Worm (Caenorhabditis elegans) whole organism, L1 larva: Measurements from ENCODE around the gene F58H1.5.

ENCODE experiments used
- C16A3.4 ChIP-seq: fragments of 150-350 bp; optimal IDR thresholded peaks from 2 replicates; lab custom pipeline; 2014; ENCODE audit warnings: missing biosample characterization, missing genetic modification characterization
- C34B4.2 ChIP-seq: sonication (generic microtip); optimal IDR thresholded peaks from 2 replicates; lab custom pipeline; 2017; ENCODE audit warnings: mild to moderate bottlenecking, missing genetic modification characterization, missing compliant biosample characterization
- Y116A8C.19 ChIP-seq: sonication (generic microtip); optimal IDR thresholded peaks from 2 replicates; lab custom pipeline; 2016; ENCODE audit warnings: missing compliant biosample characterization, missing genetic modification characterization, borderline replicate concordance
- aha-1 ChIP-seq: fragments of 150-350 bp; optimal IDR thresholded peaks from 2 replicates; lab custom pipeline; 2014; ENCODE audit warnings: missing biosample characterization, missing genetic modification characterization
- ama-1 ChIP-seq: fragments of 150-350 bp; optimal IDR thresholded peaks from 2 replicates; lab custom pipeline; 2014
- ceh-63 ChIP-seq: fragments of 200-800 bp; sonication (Bioruptor generic); optimal IDR thresholded peaks from 2 replicates; lab custom pipeline; 2018; ENCODE audit warnings: mild to moderate bottlenecking, missing genetic modification characterization, missing compliant biosample characterization
- dpl-1 ChIP-seq, 3 experiments: fragments of 150-350 bp in 2 of 3; sonication (generic microtip) in 1 of 3; optimal IDR thresholded peaks; 2 replicates each; lab custom pipeline; 2014 to 2017; ENCODE audit warnings: missing biosample characterization in 3 of 3, missing genetic modification characterization in 3 of 3, missing genetic modification reagents in 3 of 3
- efl-1 ChIP-seq, 4 experiments: fragments of 150-350 bp; optimal IDR thresholded peaks in 3 of 4; peaks in 1 of 4; 1 replicate in 1 of 4; 2 replicates in 3 of 4; lab custom pipeline; 2014; ENCODE audit warnings: missing biosample characterization in 2 of 4, missing genetic modification characterization in 2 of 4, missing genetic modification reagents in 2 of 4
- efl-3 ChIP-seq: fragments of 200-800 bp; sonication (Bioruptor generic); optimal IDR thresholded peaks from 2 replicates; lab custom pipeline; 2018; ENCODE audit warnings: mild to moderate bottlenecking, missing genetic modification characterization, missing compliant biosample characterization
- egl-13 ChIP-seq: sonication (generic microtip); optimal IDR thresholded peaks from 2 replicates; lab custom pipeline; 2016; ENCODE audit warnings: missing genotype, missing genetic modification reagents, missing genetic modification characterization, missing compliant biosample characterization
- egl-27 ChIP-seq, 2 experiments: fragments of 150-350 bp in 1 of 2; sonication (generic microtip); optimal IDR thresholded peaks; 3 replicates each; lab custom pipeline; 2017 to 2018; ENCODE audit warnings: missing biosample characterization in 2 of 2, missing genetic modification characterization in 2 of 2, missing genetic modification reagents in 2 of 2
- elt-2 ChIP-seq: sonication (generic microtip); optimal IDR thresholded peaks from 2 replicates; lab custom pipeline; 2016; ENCODE audit warnings: missing genetic modification characterization, mild to moderate bottlenecking, inconsistent platforms, missing compliant biosample characterization, missing genetic modification reagents
- elt-3 ChIP-seq, 6 experiments: fragments of 150-350 bp in 1 of 6; sonication (generic microtip); optimal IDR thresholded peaks; 2 replicates each; lab custom pipeline; 2017 to 2018; ENCODE audit warnings: missing biosample characterization in 6 of 6, missing genetic modification characterization in 6 of 6, inconsistent platforms in 1 of 6
- fkh-10 ChIP-seq: sonication (generic microtip); optimal IDR thresholded peaks from 2 replicates; lab custom pipeline; 2017; ENCODE audit warnings: missing biosample characterization, missing genetic modification reagents, missing genetic modification characterization
- fos-1 ChIP-seq: fragments of 150-350 bp; optimal IDR thresholded peaks from 2 replicates; lab custom pipeline; 2014; ENCODE audit warnings: missing biosample characterization, missing genetic modification characterization
- grh-1 ChIP-seq: fragments of 200-800 bp; sonication (Bioruptor generic); IDR thresholded peaks from 2 replicates; pipeline ENCODE4 v1.3.6; 2022; ENCODE audit warnings: missing genetic modification reagents, missing genetic modification characterization, missing compliant biosample characterization
- hlh-17 ChIP-seq: fragments of 200-800 bp; sonication (Bioruptor generic); optimal IDR thresholded peaks from 2 replicates; lab custom pipeline; 2018; ENCODE audit warnings: missing genetic modification characterization, mild to moderate bottlenecking, missing compliant biosample characterization, moderate library complexity, borderline replicate concordance
- hlh-4 ChIP-seq: sonication (generic microtip); optimal IDR thresholded peaks from 2 replicates; lab custom pipeline; 2016; ENCODE audit warnings: mild to moderate bottlenecking, missing genetic modification characterization, missing compliant biosample characterization
- irx-1 ChIP-seq: sonication (generic microtip); optimal IDR thresholded peaks from 2 replicates; lab custom pipeline; 2016; ENCODE audit warnings: missing genetic modification characterization, missing compliant biosample characterization
- lin-14 ChIP-seq: fragments of 200-800 bp; sonication (Bioruptor generic); optimal IDR thresholded peaks from 2 replicates; lab custom pipeline; 2018; ENCODE audit warnings: mild to moderate bottlenecking, missing genetic modification characterization, moderate library complexity, missing compliant biosample characterization
- lin-35 ChIP-seq, 2 experiments: fragments of 150-350 bp; optimal IDR thresholded peaks; 2 replicates each; lab custom pipeline; 2014; ENCODE audit warnings: missing biosample characterization in 2 of 2, missing genetic modification characterization in 2 of 2, missing genetic modification reagents in 2 of 2
- lsy-2 ChIP-seq, 2 experiments: fragments of 150-350 bp; optimal IDR thresholded peaks; 2 replicates each; lab custom pipeline; 2014; ENCODE audit warnings: missing biosample characterization in 2 of 2, missing genetic modification characterization in 2 of 2
- mab-9 ChIP-seq: fragments of 200-800 bp; sonication (Bioruptor generic); IDR thresholded peaks from 2 replicates; pipeline ENCODE4 v1.3.6; 2022; ENCODE audit warnings: missing genetic modification reagents, missing genetic modification characterization, missing compliant biosample characterization
- mdl-1 ChIP-seq, 2 experiments: fragments of 150-350 bp; optimal IDR thresholded peaks; 2 replicates each; lab custom pipeline; 2014 to 2017; ENCODE audit warnings: missing biosample characterization in 2 of 2, missing genetic modification characterization in 2 of 2, inconsistent platforms in 1 of 2
- mef-2 ChIP-seq: fragments of 150-350 bp; optimal IDR thresholded peaks from 2 replicates; lab custom pipeline; 2014; ENCODE audit warnings: missing biosample characterization, missing genetic modification characterization
- mep-1 ChIP-seq: fragments of 150-350 bp; optimal IDR thresholded peaks from 2 replicates; lab custom pipeline; 2014; ENCODE audit warnings: missing biosample characterization, missing genetic modification characterization
- nhr-11 ChIP-seq: fragments of 150-350 bp; optimal IDR thresholded peaks from 2 replicates; lab custom pipeline; 2014; ENCODE audit warnings: missing biosample characterization, missing genetic modification characterization
- nhr-71 ChIP-seq: sonication (generic microtip); optimal IDR thresholded peaks from 2 replicates; lab custom pipeline; 2016; ENCODE audit warnings: mild to moderate bottlenecking, missing genetic modification characterization, moderate library complexity, missing compliant biosample characterization
- nhr-76 ChIP-seq: sonication (generic microtip); optimal IDR thresholded peaks from 2 replicates; lab custom pipeline; 2017; ENCODE audit warnings: missing biosample characterization, missing genetic modification characterization
- nhr-77 ChIP-seq: fragments of 150-350 bp; optimal IDR thresholded peaks from 2 replicates; lab custom pipeline; 2014; ENCODE audit warnings: missing biosample characterization, missing genetic modification characterization
- nhr-85 ChIP-seq: sonication (generic microtip); peaks from one replicate; lab custom pipeline; 2016; ENCODE audit warnings: missing genetic modification characterization, inconsistent platforms, missing compliant biosample characterization
- nhr-90 ChIP-seq: sonication (generic microtip); optimal IDR thresholded peaks from 2 replicates; lab custom pipeline; 2016; ENCODE audit warnings: mild to moderate bottlenecking, missing genetic modification characterization, missing compliant biosample characterization; ENCODE audit not compliant: poor library complexity
- pqm-1 ChIP-seq: sonication (generic microtip); optimal IDR thresholded peaks from 3 replicates; lab custom pipeline; 2017; ENCODE audit warnings: missing biosample characterization, missing genetic modification characterization
- rnt-1 ChIP-seq: sonication (generic microtip); optimal IDR thresholded peaks from 2 replicates; lab custom pipeline; 2016; ENCODE audit warnings: mild to moderate bottlenecking, missing genetic modification characterization, moderate library complexity, missing compliant biosample characterization
- skn-1 ChIP-seq: fragments of 150-350 bp; optimal IDR thresholded peaks from 2 replicates; lab custom pipeline; 2014; ENCODE audit warnings: missing biosample characterization, missing genetic modification characterization
- sox-4 ChIP-seq: sonication (generic microtip); optimal IDR thresholded peaks from 2 replicates; lab custom pipeline; 2016; ENCODE audit warnings: missing genetic modification characterization, missing compliant biosample characterization
- sup-37 ChIP-seq: fragments of 200-800 bp; sonication (Bioruptor generic); optimal IDR thresholded peaks from 2 replicates; lab custom pipeline; 2018; ENCODE audit warnings: mild to moderate bottlenecking, missing genetic modification characterization, missing compliant biosample characterization
- swsn-7 ChIP-seq: sonication (generic microtip); optimal IDR thresholded peaks from 2 replicates; lab custom pipeline; 2016; ENCODE audit warnings: missing genetic modification characterization, missing compliant biosample characterization
- tlp-1 ChIP-seq: fragments of 150-350 bp; optimal IDR thresholded peaks from 2 replicates; lab custom pipeline; 2014; ENCODE audit warnings: missing biosample characterization, missing genetic modification characterization
- unc-30 ChIP-seq: sonication (generic microtip); optimal IDR thresholded peaks from 2 replicates; lab custom pipeline; 2017; ENCODE audit warnings: missing biosample characterization, missing genetic modification characterization
- unc-86 ChIP-seq: sonication (generic microtip); optimal IDR thresholded peaks from 2 replicates; lab custom pipeline; 2016; ENCODE audit warnings: missing genetic modification characterization, missing compliant biosample characterization
- vab-15 ChIP-seq: sonication (generic microtip); optimal IDR thresholded peaks from 2 replicates; lab custom pipeline; 2017; ENCODE audit warnings: missing genotype, mild to moderate bottlenecking, missing genetic modification characterization, missing compliant biosample characterization
- zag-1 ChIP-seq: fragments of 150-350 bp; optimal IDR thresholded peaks from 2 replicates; lab custom pipeline; 2014; ENCODE audit warnings: missing biosample characterization, missing genetic modification characterization

F58H1.5 gene

DNA sequence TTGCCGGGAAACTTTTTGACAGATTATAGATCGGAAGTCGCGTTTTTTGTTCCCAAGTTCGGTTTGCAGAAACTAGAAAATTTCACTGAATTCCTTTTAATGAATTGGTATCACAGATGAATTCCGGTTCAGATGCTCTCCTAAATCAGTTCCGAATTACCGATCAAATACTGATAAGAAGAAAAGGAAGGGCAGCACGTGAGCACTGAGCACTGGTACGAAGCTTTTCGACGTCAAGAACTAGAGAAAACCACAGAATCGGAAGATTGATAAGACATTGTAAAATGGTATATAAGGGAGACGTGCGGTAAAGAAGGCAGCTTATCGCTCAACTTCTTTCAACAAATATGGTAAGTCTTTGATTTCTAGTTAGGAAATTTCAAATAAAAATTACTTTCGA is 17.0 kb downstream of the F58H1.5 start, which contains the start of gene cpr-1 (continued):
- TF ChIP-seq egl-13 (tag; lab: Kevin White, UChicago) (no peak), hlh-4 (tag; lab: Kevin White, UChicago) (no peak), lsy-2 (tag; optimal IDR thresholded peaks at IDR 0.05; lab: Kevin White, UChicago) (no peak), tlp-1 (no peak)

DNA sequence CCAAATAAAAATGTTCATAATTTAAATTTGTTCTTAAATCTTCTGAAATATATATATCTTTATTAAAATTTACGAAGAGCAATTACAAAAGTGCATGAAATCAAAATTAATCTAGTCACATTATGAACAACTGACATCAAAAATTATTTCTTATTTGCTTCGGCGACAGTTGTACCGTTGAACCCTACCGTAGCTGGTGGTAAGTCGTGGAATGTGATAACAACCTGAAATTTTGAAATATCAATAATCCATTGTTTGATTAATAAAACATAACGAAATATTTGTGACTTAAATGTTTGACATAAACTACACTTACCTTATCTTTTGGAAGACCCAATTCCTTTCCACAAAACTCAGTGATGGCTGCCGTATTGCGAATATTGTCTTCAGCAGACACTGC is 18.5 kb downstream of the F58H1.5 start:
- TF ChIP-seq mep-1 (tag; lab: Kevin White, UChicago) (no peak), lin-14 (GFP tag; lab: Kevin White, UChicago) (no peak), sox-4 (tag; lab: Kevin White, UChicago) (no peak), lin-35 (GFP tag; optimal IDR thresholded peaks at IDR 0.05; lab: Kevin White, UChicago) (peak in 1 of 2 experiments; percentile 28), unc-86 (tag; lab: Kevin White, UChicago) (no peak), C16A3.4 (tag; lab: Kevin White, UChicago) (no peak), elt-2 (tag; lab: Kevin White, UChicago) (peak; percentile 82), sup-37 (GFP tag; lab: Kevin White, UChicago) (no peak), nhr-90 (peak; percentile 39), C34B4.2 (tag; lab: Kevin White, UChicago) (no peak), nhr-71 (tag; lab: Kevin White, UChicago) (peak; percentile 29), nhr-76 (tag; lab: Kevin White, UChicago) (no peak)

ce11 chrV:11978179-11978578 is 20.0 kb downstream of the F58H1.5 start, which contains the start of gene mif-2:
Gene mif-2, minus strand, starts transcription at chrV:11978459.
- TF ChIP-seq lin-14 (GFP tag; lab: Kevin White, UChicago) (peak; percentile 20), elt-3 (tag; optimal IDR thresholded peaks at IDR 0.05; lab: Kevin White, UChicago) (peak in 1 of 6 experiments; percentile 63), ama-1 (lab: Kevin White, UChicago) (peak; percentile 62), mef-2 (tag; lab: Kevin White, UChicago) (no peak), hlh-17 (GFP tag; lab: Kevin White, UChicago) (no peak), dpl-1 (GFP tag; optimal IDR thresholded peaks at IDR 0.05; lab: Kevin White, UChicago) (no peak), nhr-11 (tag; lab: Kevin White, UChicago) (no peak), tlp-1 (no peak), skn-1 (tag; lab: Kevin White, UChicago) (no peak), grh-1 (0 out of 2 replicates have a peak, but pooled peaks have one; percentile 20), mep-1 (tag; lab: Kevin White, UChicago) (no peak), lin-35 (GFP tag; optimal IDR thresholded peaks at IDR 0.05; lab: Kevin White, UChicago) (peak in 1 of 2 experiments; percentile 21), nhr-90 (peak; percentile 9), efl-1 (optimal IDR thresholded peaks at IDR 0.05; lab: Kevin White, UChicago) (peak in 1 of 2 experiments; percentile 6), efl-1 (GFP tag; optimal IDR thresholded peaks at IDR 0.05 in 1 of 2; lab: Kevin White, UChicago) (peak in 1 of 2 experiments; percentile 6), mdl-1 (tag; optimal IDR thresholded peaks at IDR 0.05; lab: Kevin White, UChicago) (no peak), swsn-7 (tag; lab: Kevin White, UChicago) (no peak), rnt-1 (tag; lab: Kevin White, UChicago) (no peak), nhr-77 (no peak), ceh-63 (GFP tag; lab: Kevin White, UChicago) (no peak), efl-3 (GFP tag; lab: Kevin White, UChicago) (no peak)
- TF ChIP-seq, all 84 proteins: peak for 7

DNA sequence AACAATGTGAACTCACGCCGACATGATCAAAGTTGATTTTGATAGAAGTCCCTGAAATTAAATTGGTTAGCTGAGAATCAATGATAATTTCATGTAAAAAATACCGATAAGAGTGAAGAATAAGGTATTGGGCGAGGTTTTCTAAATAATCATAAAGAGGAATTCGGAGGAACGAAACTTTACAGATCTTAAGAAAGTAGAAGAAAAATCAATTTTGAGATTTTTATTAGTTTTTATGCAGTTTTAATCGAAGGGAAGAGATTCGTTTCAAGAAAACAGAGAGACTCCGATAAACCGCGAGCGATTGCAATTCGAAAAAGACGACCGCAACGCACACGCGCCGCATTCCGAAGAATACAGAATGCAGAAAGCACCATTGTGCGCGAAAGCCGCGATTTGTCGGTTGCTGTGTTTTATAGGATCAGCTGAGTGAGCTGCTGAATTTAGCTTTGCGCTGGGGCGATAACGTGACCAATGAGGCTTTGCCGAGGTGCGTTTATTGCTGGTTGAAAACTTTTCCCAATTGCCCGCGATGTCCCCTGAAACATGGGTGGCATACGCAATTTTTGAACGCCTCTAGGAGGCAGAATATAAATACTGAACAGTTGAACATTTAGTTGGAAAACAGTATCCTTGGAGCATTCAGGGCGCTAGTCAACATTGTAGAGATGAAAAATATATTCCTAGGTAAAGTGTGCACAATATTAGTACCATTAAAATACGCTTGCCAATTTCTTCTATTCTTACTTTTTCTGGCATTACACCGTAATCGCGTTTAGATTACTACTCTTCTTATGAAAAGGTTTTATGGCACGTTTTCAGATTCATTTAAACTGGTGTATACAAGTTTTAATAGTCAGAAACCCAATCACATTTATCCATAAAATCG is 21.7 kb downstream of the F58H1.5 start, which contains the start of gene snr-4:
TSS of gene snr-4 (minus strand) at position 51 of the 889 bp plus-strand sequence.
- TF ChIP-seq zag-1 (tag; lab: Kevin White, UChicago) = peak; percentile 17
- no peak for TF ChIP-seq Y116A8C.19
- peak; percentile 92 for TF ChIP-seq fos-1 (tag; lab: Kevin White, UChicago)
- peak; percentile 69 for TF ChIP-seq fkh-10
- TF ChIP-seq egl-27 (tag; optimal IDR thresholded peaks at IDR 0.05; lab: Kevin White, UChicago) = peak in 1 of 2 experiments; percentile 76
- no peak for TF ChIP-seq tlp-1
- TF ChIP-seq nhr-77 = peak; percentile 95
- peak; percentile 98 for TF ChIP-seq nhr-85 (tag; lab: Kevin White, UChicago)
- TF ChIP-seq nhr-11 (tag; lab: Kevin White, UChicago) = peak; percentile 82
- TF ChIP-seq vab-15 = peak; percentile 48
- TF ChIP-seq mab-9 (GFP tag; lab: Robert Waterston, UW) = peak; percentile 95
- peak; percentile 90 for TF ChIP-seq irx-1 (tag; lab: Kevin White, UChicago)
- peak; percentile 98 for TF ChIP-seq grh-1
- peak; percentile 91 for TF ChIP-seq elt-2 (tag; lab: Kevin White, UChicago)
- no peak for TF ChIP-seq unc-30 (tag; lab: Kevin White, UChicago)
- TF ChIP-seq egl-13 (tag; lab: Kevin White, UChicago) = peak; percentile 94
- TF ChIP-seq pqm-1 (tag; lab: Kevin White, UChicago) = peak; percentile 56
- TF ChIP-seq aha-1 (tag; lab: Kevin White, UChicago) = no peak
